Fruit fly (Drosophila melanogaster) whole organism, embryonic: Measurements from ENCODE around the gene CG7557.

ENCODE experiments used
- Ada2b ChIP-seq: fragments of 200-800 bp; sonication (Bioruptor generic); IDR thresholded peaks from 2 replicates; pipeline ENCODE4 v1.3.6; 2022; ENCODE audit warnings: missing biosample characterization, missing genetic modification characterization
- Asciz ChIP-seq: fragments of 200-800 bp; sonication (Bioruptor generic); optimal IDR thresholded peaks from 2 replicates; lab custom pipeline; 2017; ENCODE audit warnings: missing biosample characterization, mild to moderate bottlenecking, missing genetic modification characterization, missing genetic modification reagents
- Atf-2 ChIP-seq: fragments of 200-800 bp; sonication (Bioruptor generic); optimal IDR thresholded peaks from 2 replicates; lab custom pipeline; 2016; ENCODE audit warnings: missing biosample characterization, missing genetic modification characterization
- Bdp1 ChIP-seq: fragments of 200-800 bp; sonication (Bioruptor generic); optimal IDR thresholded peaks from 3 replicates; lab custom pipeline; 2016; ENCODE audit warnings: missing biosample characterization, missing genetic modification characterization
- C15 ChIP-seq: fragments of 200-800 bp; sonication (Bioruptor generic); IDR thresholded peaks from 3 replicates; pipeline ENCODE4 v1.3.6; 2022; ENCODE audit warnings: missing biosample characterization, missing genetic modification characterization
- CG10321 ChIP-seq: fragments of 200-800 bp; sonication (Bioruptor generic); IDR thresholded peaks from 2 replicates; pipeline ENCODE4 v1.3.6; 2022; ENCODE audit warnings: missing biosample characterization, missing genetic modification characterization
- CG11696 ChIP-seq: fragments of 200-800 bp; sonication (Bioruptor generic); IDR thresholded peaks from 2 replicates; pipeline ENCODE4 v1.3.6; 2022; ENCODE audit warnings: missing biosample characterization, missing genetic modification characterization
- CG12391 ChIP-seq: fragments of 200-800 bp; sonication (Bioruptor generic); optimal IDR thresholded peaks from 3 replicates; lab custom pipeline; 2018; ENCODE audit warnings: missing biosample characterization, mild to moderate bottlenecking, missing genetic modification characterization, moderate library complexity
- CG13287 ChIP-seq: fragments of 200-800 bp; sonication (Bioruptor generic); IDR thresholded peaks from 2 replicates; pipeline ENCODE4 v1.3.6; 2022; ENCODE audit warnings: missing biosample characterization, missing genetic modification characterization; ENCODE audit not compliant: partially characterized antibody
- CG14050 ChIP-seq: fragments of 200-800 bp; sonication (Bioruptor generic); IDR thresholded peaks from 3 replicates; pipeline ENCODE4 v1.3.6; 2022; ENCODE audit warnings: missing biosample characterization, missing genetic modification characterization
- CG15479 ChIP-seq: fragments of 200-800 bp; sonication (Bioruptor generic); optimal IDR thresholded peaks from 3 replicates; lab custom pipeline; 2019; ENCODE audit warnings: missing biosample characterization, mild to moderate bottlenecking, missing genetic modification characterization, moderate library complexity
- CG18011 ChIP-seq: fragments of 200-800 bp; sonication (Bioruptor generic); optimal IDR thresholded peaks from 2 replicates; lab custom pipeline; 2017; ENCODE audit warnings: missing biosample characterization, missing genetic modification characterization, mild to moderate bottlenecking, moderate library complexity, missing genotype
- CG18619 ChIP-seq: fragments of 200-800 bp; sonication (Bioruptor generic); optimal IDR thresholded peaks from 3 replicates; lab custom pipeline; 2017; ENCODE audit warnings: missing biosample characterization, mild to moderate bottlenecking, missing genetic modification characterization
- CG33557 ChIP-seq: fragments of 200-800 bp; sonication (Bioruptor generic); optimal IDR thresholded peaks from 2 replicates; lab custom pipeline; 2019; ENCODE audit warnings: missing biosample characterization, mild to moderate bottlenecking, missing genetic modification characterization, moderate library complexity
- CG43689 ChIP-seq: fragments of 200-800 bp; sonication (Bioruptor generic); IDR thresholded peaks from 2 replicates; pipeline ENCODE4 v1.3.6; 2022; ENCODE audit warnings: missing biosample characterization, missing genetic modification characterization
- CG4404 ChIP-seq: fragments of 200-800 bp; sonication (Bioruptor generic); IDR thresholded peaks from 2 replicates; pipeline ENCODE4 v1.3.6; 2022; ENCODE audit warnings: missing biosample characterization, missing genetic modification characterization
- CG6254 ChIP-seq: fragments of 200-800 bp; sonication (Bioruptor generic); optimal IDR thresholded peaks from 3 replicates; lab custom pipeline; 2017; ENCODE audit warnings: mild to moderate bottlenecking, missing biosample characterization, missing genetic modification reagents, missing genetic modification characterization
- CG7928 ChIP-seq: fragments of 200-800 bp; sonication (Bioruptor generic); optimal IDR thresholded peaks from 2 replicates; lab custom pipeline; 2017; ENCODE audit warnings: missing biosample characterization, mild to moderate bottlenecking, missing genetic modification characterization
- CG8924 ChIP-seq: fragments of 200-800 bp; optimal IDR thresholded peaks from 3 replicates; lab custom pipeline; 2019; ENCODE audit warnings: missing biosample characterization, mild to moderate bottlenecking, missing genetic modification characterization, moderate library complexity
- CG9932 ChIP-seq: fragments of 200-800 bp; sonication (Bioruptor generic); IDR thresholded peaks from 2 replicates; pipeline ENCODE4 v1.3.6; 2022; ENCODE audit warnings: missing biosample characterization, missing genetic modification characterization
- Dad ChIP-seq: fragments of 200-800 bp; sonication (Bioruptor generic); optimal IDR thresholded peaks from 3 replicates; lab custom pipeline; 2016; ENCODE audit warnings: missing biosample characterization, missing genetic modification characterization
- Dip2 ChIP-seq: fragments of 200-800 bp; sonication (Bioruptor generic); IDR thresholded peaks from 2 replicates; pipeline ENCODE4 v1.3.6; 2022; ENCODE audit warnings: missing biosample characterization, missing genetic modification characterization
- Fer3 ChIP-seq: fragments of 200-800 bp; sonication (Bioruptor generic); optimal IDR thresholded peaks from 2 replicates; lab custom pipeline; 2018; ENCODE audit warnings: missing biosample characterization, mild to moderate bottlenecking, missing genetic modification characterization, moderate library complexity
- GATAe ChIP-seq: fragments of 200-800 bp; sonication (Bioruptor generic); conservative IDR thresholded peaks from 2 replicates; pipeline ENCODE4 v1.3.6; 2022; ENCODE audit warnings: missing biosample characterization, missing genetic modification characterization
- H15 ChIP-seq: fragments of 200-800 bp; sonication (Bioruptor generic); IDR thresholded peaks from 3 replicates; pipeline ENCODE4 v1.3.6; 2022; ENCODE audit warnings: missing biosample characterization, missing genetic modification characterization
- H2.0 ChIP-seq: fragments of 200-800 bp; sonication (Bioruptor generic); IDR thresholded peaks from 2 replicates; pipeline ENCODE4 v1.3.6; 2022; ENCODE audit warnings: missing biosample characterization, missing genetic modification characterization
- Hr39 ChIP-seq: fragments of >200 bp; optimal IDR thresholded peaks from 2 replicates; lab custom pipeline; 2017
- Kr ChIP-seq: fragments of 200-800 bp; sonication (Bioruptor generic); optimal IDR thresholded peaks from 2 replicates; lab custom pipeline; 2017; ENCODE audit warnings: missing biosample characterization, mild to moderate bottlenecking, missing genetic modification characterization
- Lpt ChIP-seq: fragments of >200 bp; optimal IDR thresholded peaks from 2 replicates; lab custom pipeline; 2018; ENCODE audit warnings: missing biosample characterization, missing genetic modification characterization
- Mad ChIP-seq: fragments of 200-800 bp; sonication (Bioruptor generic); optimal IDR thresholded peaks from 2 replicates; lab custom pipeline; 2016; ENCODE audit warnings: missing biosample characterization, missing genetic modification characterization
- Meics ChIP-seq: fragments of 200-800 bp; sonication (Bioruptor generic); optimal IDR thresholded peaks from 2 replicates; lab custom pipeline; 2017; ENCODE audit warnings: missing biosample characterization, mild to moderate bottlenecking, missing genetic modification characterization
- NC2β ChIP-seq: fragments of 200-800 bp; sonication (Bioruptor generic); optimal IDR thresholded peaks from 2 replicates; lab custom pipeline; 2016; ENCODE audit warnings: missing biosample characterization, missing genetic modification characterization
- Nf-YB ChIP-seq: fragments of 200-800 bp; sonication (Bioruptor generic); optimal IDR thresholded peaks from 3 replicates; lab custom pipeline; 2019; ENCODE audit warnings: missing biosample characterization, mild to moderate bottlenecking, missing genetic modification characterization, moderate library complexity
- Nf-YC ChIP-seq: fragments of 200-800 bp; optimal IDR thresholded peaks from 3 replicates; lab custom pipeline; 2019; ENCODE audit warnings: missing biosample characterization, mild to moderate bottlenecking, missing genetic modification characterization, moderate library complexity
- Rfx ChIP-seq: fragments of 200-800 bp; sonication (Bioruptor generic); IDR thresholded peaks from 2 replicates; pipeline ENCODE4 v1.3.6; 2022; ENCODE audit warnings: missing biosample characterization, missing genetic modification characterization
- Sox100B ChIP-seq: fragments of 200-800 bp; sonication (Bioruptor generic); optimal IDR thresholded peaks from 3 replicates; lab custom pipeline; 2018; ENCODE audit warnings: missing biosample characterization, mild to moderate bottlenecking, missing genetic modification characterization
- Taf1 ChIP-seq: fragments of 200-800 bp; sonication (Bioruptor generic); IDR thresholded peaks from 2 replicates; pipeline ENCODE4 v1.3.6; 2022; ENCODE audit warnings: missing biosample characterization, missing genetic modification characterization
- ase ChIP-seq: fragments of 200-800 bp; sonication (Bioruptor generic); IDR thresholded peaks from 3 replicates; pipeline ENCODE4 v1.3.6; 2022; ENCODE audit warnings: missing biosample characterization, missing genetic modification characterization
- bigmax ChIP-seq: fragments of 200-800 bp; sonication (Bioruptor generic); optimal IDR thresholded peaks from 2 replicates; lab custom pipeline; 2018; ENCODE audit warnings: missing biosample characterization, mild to moderate bottlenecking, missing genetic modification characterization
- dpn ChIP-seq, 2 experiments: fragments of 200-800 bp; sonication (Bioruptor generic); optimal IDR thresholded peaks; 3 replicates each; lab custom pipeline; 2016; ENCODE audit warnings: missing biosample characterization in 2 of 2, missing genetic modification characterization in 2 of 2
- fd3F ChIP-seq: fragments of 200-800 bp; sonication (Bioruptor generic); optimal IDR thresholded peaks from 2 replicates; lab custom pipeline; 2018; ENCODE audit warnings: missing biosample characterization, mild to moderate bottlenecking, missing genetic modification characterization, moderate library complexity
- fd64A ChIP-seq: fragments of 200-800 bp; sonication (Bioruptor generic); optimal IDR thresholded peaks from 3 replicates; lab custom pipeline; 2018; ENCODE audit warnings: missing biosample characterization, mild to moderate bottlenecking, missing genetic modification characterization
- klu ChIP-seq: fragments of 200-800 bp; sonication (Bioruptor generic); IDR thresholded peaks from 2 replicates; pipeline ENCODE4 v1.3.6; 2022; ENCODE audit warnings: missing biosample characterization, missing genetic modification characterization
- nom ChIP-seq: fragments of 200-800 bp; sonication (Bioruptor generic); optimal IDR thresholded peaks from 2 replicates; lab custom pipeline; 2017; ENCODE audit warnings: missing biosample characterization, missing genetic modification characterization, mild to moderate bottlenecking, moderate library complexity, missing genetic modification reagents
- onecut ChIP-seq: fragments of 200-800 bp; sonication (Bioruptor generic); IDR thresholded peaks from 2 replicates; pipeline ENCODE4 v1.3.6; 2022; ENCODE audit warnings: missing biosample characterization, missing genetic modification characterization
- peb ChIP-seq: fragments of 200-800 bp; sonication (Bioruptor generic); IDR thresholded peaks from 2 replicates; pipeline ENCODE4 v1.3.6; 2022; ENCODE audit warnings: missing biosample characterization, missing genetic modification characterization
- ranshi ChIP-seq: fragments of 200-800 bp; sonication (Bioruptor generic); IDR thresholded peaks from 2 replicates; pipeline ENCODE4 v1.3.6; 2022; ENCODE audit warnings: missing biosample characterization, missing genetic modification characterization
- repo ChIP-seq: fragments of 200-800 bp; sonication (Bioruptor generic); optimal IDR thresholded peaks from 2 replicates; lab custom pipeline; 2016; ENCODE audit warnings: missing biosample characterization, missing genetic modification characterization
- sens ChIP-seq: fragments of 200-800 bp; sonication (Bioruptor generic); peaks from one replicate; lab custom pipeline; 2016; ENCODE audit warnings: missing biosample characterization, missing genetic modification characterization
- sob ChIP-seq: fragments of 200-800 bp; sonication (Bioruptor generic); IDR thresholded peaks from 2 replicates; pipeline ENCODE4 v1.3.6; 2022; ENCODE audit warnings: missing biosample characterization, missing genetic modification characterization
- wdn ChIP-seq: fragments of 200-800 bp; sonication (Bioruptor generic); IDR thresholded peaks from 2 replicates; pipeline ENCODE4 v1.3.6; 2022; ENCODE audit warnings: missing biosample characterization, missing genetic modification characterization
- zen ChIP-seq: fragments of 200-800 bp; sonication (Bioruptor generic); optimal IDR thresholded peaks from 3 replicates; lab custom pipeline; 2018; ENCODE audit warnings: missing biosample characterization, mild to moderate bottlenecking, missing genetic modification characterization, moderate library complexity
- zen2 ChIP-seq: fragments of 200-800 bp; sonication (Bioruptor generic); IDR thresholded peaks from 3 replicates; pipeline ENCODE4 v1.3.6; 2022; ENCODE audit warnings: missing biosample characterization, missing genetic modification characterization; ENCODE audit not compliant: partially characterized antibody

The CG7557 gene

dm6 chr3L:11420976-11421375, 24.0 kb upstream of the CG7557 start (continued):
- TF ChIP-seq Dad (GFP tag; lab: Kevin White, UChicago): no peak
- TF ChIP-seq Dip2 (GFP tag; lab: Robert Waterston, UW): no peak
- TF ChIP-seq H15 (GFP tag; lab: Robert Waterston, UW): no peak
- peak; percentile 20 for TF ChIP-seq zen (tag; lab: Kevin White, UChicago)
- no peak for TF ChIP-seq CG33557 (GFP tag; lab: Kevin White, UChicago)
- TF ChIP-seq sob (GFP tag; lab: Robert Waterston, UW): no peak
- no peak for TF ChIP-seq CG18619 (GFP tag; lab: Kevin White, UChicago)
- TF ChIP-seq CG43689 (GFP tag; lab: Robert Waterston, UW): no peak
- TF ChIP-seq peb (GFP tag; lab: Robert Waterston, UW): no peak
- no peak for TF ChIP-seq nom (GFP tag; lab: Kevin White, UChicago)
- no peak for TF ChIP-seq Lpt (GFP tag; lab: Kevin White, UChicago)
- no peak for TF ChIP-seq Nf-YC
- no peak for TF ChIP-seq Asciz
- TF ChIP-seq Kr: no peak
- no peak; the same call in 1 of the 2 replicates for TF ChIP-seq Rfx
- TF ChIP-seq Taf1 (GFP tag; lab: Robert Waterston, UW): no peak
- no peak for TF ChIP-seq CG4404
- no peak for TF ChIP-seq CG14050 (GFP tag; lab: Robert Waterston, UW)
- no peak for TF ChIP-seq onecut (GFP tag; lab: Robert Waterston, UW)
- no peak for TF ChIP-seq CG8924
- no peak for TF ChIP-seq Sox100B (GFP tag; lab: Kevin White, UChicago)
- no peak for TF ChIP-seq CG18011
- TF ChIP-seq CG7928 (GFP tag; lab: Kevin White, UChicago): no peak
- no peak for TF ChIP-seq bigmax (GFP tag; lab: Kevin White, UChicago)
- TF ChIP-seq klu: no peak
- TF ChIP-seq CG9932: no peak
- TF ChIP-seq Atf-2 (GFP tag; lab: Kevin White, UChicago): no peak
- TF ChIP-seq zen2 (GFP tag; lab: Robert Waterston, UW): no peak
- TF ChIP-seq GATAe (GFP tag; lab: Robert Waterston, UW): no peak
- TF ChIP-seq CG11696 (GFP tag; lab: Robert Waterston, UW): no peak
- TF ChIP-seq fd64A (GFP tag; lab: Kevin White, UChicago): no peak
- TF ChIP-seq Fer3 (tag; lab: Kevin White, UChicago): no peak
- TF ChIP-seq CG10321 (GFP tag; lab: Robert Waterston, UW): no peak
- no peak for TF ChIP-seq C15 (GFP tag; lab: Robert Waterston, UW)
- TF ChIP-seq Meics (GFP tag; lab: Kevin White, UChicago): peak; percentile 16
- no peak for TF ChIP-seq CG13287 (GFP tag; lab: Robert Waterston, UW)
- TF ChIP-seq NC2β: no peak
- no peak for TF ChIP-seq CG6254 (GFP tag; lab: Kevin White, UChicago)
- no peak for TF ChIP-seq Nf-YB (GFP tag; lab: Kevin White, UChicago)
- TF ChIP-seq Ada2b (GFP tag; lab: Robert Waterston, UW): no peak
- TF ChIP-seq ase (GFP tag; lab: Robert Waterston, UW): no peak
- no peak for TF ChIP-seq dpn (GFP tag; optimal IDR thresholded peaks at IDR 0.05; lab: Kevin White, UChicago)
- TF ChIP-seq CG15479: no peak
- TF ChIP-seq wdn (GFP tag; lab: Robert Waterston, UW): no peak
- TF ChIP-seq Bdp1 (GFP tag; lab: Kevin White, UChicago): no peak
- 0 out of 2 replicates have a peak, but pooled peaks have one; percentile 22 for TF ChIP-seq ranshi (GFP tag; lab: Robert Waterston, UW)
- TF ChIP-seq Mad (GFP tag; lab: Kevin White, UChicago): no peak
- no peak for TF ChIP-seq fd3F (GFP tag; lab: Kevin White, UChicago)
- no peak for TF ChIP-seq Hr39 (lab: Kevin White, UChicago)
- no peak for TF ChIP-seq repo (GFP tag; lab: Kevin White, UChicago)
- TF ChIP-seq H2.0 (GFP tag; lab: Robert Waterston, UW): no peak
- no peak for TF ChIP-seq CG12391 (tag; lab: Kevin White, UChicago)
- TF ChIP-seq sens: peak; percentile 70
